Fruit fly (Drosophila melanogaster) whole organism, wandering third instar larva: ENCODE measurements around the gene GIIIspla2.

Experiments
- Abd-B ChIP-seq: fragments of >200 bp; optimal IDR thresholded peaks from 2 replicates; lab custom pipeline; 2017; ENCODE audit warnings: missing biosample characterization, missing genetic modification characterization
- CG32264 ChIP-seq: fragments of 200-800 bp; sonication (Bioruptor generic); optimal IDR thresholded peaks from 2 replicates; lab custom pipeline; 2016; ENCODE audit warnings: missing biosample characterization, missing genetic modification characterization
- CG9705 ChIP-seq: fragments of 200-800 bp; sonication (Bioruptor generic); optimal IDR thresholded peaks from 2 replicates; lab custom pipeline; 2018; ENCODE audit warnings: missing biosample characterization, mild to moderate bottlenecking, missing genetic modification characterization
- CrebA ChIP-seq: fragments of 200-800 bp; sonication (Bioruptor generic); optimal IDR thresholded peaks from 2 replicates; lab custom pipeline; 2016; ENCODE audit warnings: missing biosample characterization, mild to moderate bottlenecking, missing genetic modification characterization, borderline replicate concordance
- Dfd ChIP-seq: fragments of >200 bp; optimal IDR thresholded peaks from 2 replicates; lab custom pipeline; 2017; ENCODE audit warnings: missing biosample characterization, missing genetic modification characterization
- Dif ChIP-seq: fragments of 200-275, 200-300 bp; sonication (Bioruptor generic); optimal IDR thresholded peaks from 2 replicates; lab custom pipeline; 2018; ENCODE audit warnings: missing biosample characterization, missing genetic modification characterization; ENCODE audit not compliant: partially characterized antibody
- GATAd ChIP-seq: sonication (Bioruptor generic); optimal IDR thresholded peaks from 2 replicates; lab custom pipeline; 2016; ENCODE audit warnings: missing biosample characterization, missing genetic modification characterization
- Hnf4 ChIP-seq: fragments of 200-800 bp; sonication (Bioruptor generic); optimal IDR thresholded peaks from 2 replicates; lab custom pipeline; 2016; ENCODE audit warnings: missing biosample characterization, mild to moderate bottlenecking, missing genetic modification characterization
- Hr78 ChIP-seq: fragments of >200 bp; optimal IDR thresholded peaks from 2 replicates; lab custom pipeline; 2017; ENCODE audit warnings: missing biosample characterization, missing genetic modification characterization
- Hr83 ChIP-seq: fragments of 200-300 bp; sonication (Bioruptor generic); optimal IDR thresholded peaks from 2 replicates; lab custom pipeline; 2016; ENCODE audit warnings: missing biosample characterization, mild to moderate bottlenecking, missing genetic modification characterization, moderate library complexity; ENCODE audit not compliant: poor library complexity, severe bottlenecking
- Jra ChIP-seq: sonication (Bioruptor generic); optimal IDR thresholded peaks from 2 replicates; lab custom pipeline; 2016; ENCODE audit warnings: missing biosample characterization, missing genetic modification characterization
- Mio ChIP-seq: sonication (Bioruptor generic); optimal IDR thresholded peaks from 2 replicates; lab custom pipeline; 2016; ENCODE audit warnings: missing biosample characterization, missing genetic modification characterization
- Myc ChIP-seq: fragments of >200 bp; optimal IDR thresholded peaks from 2 replicates; lab custom pipeline; 2017
- N ChIP-seq: fragments of >200 bp; optimal IDR thresholded peaks from 2 replicates; lab custom pipeline; 2018; ENCODE audit warnings: missing biosample characterization, missing external identifiers, missing genetic modification characterization
- OdsH ChIP-seq: fragments of 200-800 bp; sonication (Bioruptor generic); optimal IDR thresholded peaks from 2 replicates; lab custom pipeline; 2016; ENCODE audit warnings: missing biosample characterization, mild to moderate bottlenecking, missing genetic modification characterization
- Rel ChIP-seq, 2 experiments: fragments of 200-800 bp; sonication (Bioruptor generic) in 1 of 2; optimal IDR thresholded peaks; 2 replicates in 1 of 2; 3 replicates in 1 of 2; lab custom pipeline; 2016 to 2019; ENCODE audit warnings: mild to moderate bottlenecking in 2 of 2, missing biosample characterization in 2 of 2, missing genetic modification characterization in 2 of 2, moderate library complexity in 1 of 2
- Sp1 ChIP-seq: fragments of 200-800 bp; sonication (Bioruptor generic); optimal IDR thresholded peaks from 3 replicates; lab custom pipeline; 2019; ENCODE audit warnings: missing biosample characterization, mild to moderate bottlenecking, missing genetic modification characterization, moderate library complexity
- Vsx2 ChIP-seq: fragments of 200-300, 225-300 bp; sonication (Bioruptor generic); optimal IDR thresholded peaks from 2 replicates; lab custom pipeline; 2018; ENCODE audit warnings: missing biosample characterization, missing genetic modification characterization; ENCODE audit not compliant: partially characterized antibody
- br ChIP-seq: fragments of 200-800 bp; sonication (Bioruptor generic); optimal IDR thresholded peaks from 2 replicates; lab custom pipeline; 2016; ENCODE audit warnings: missing biosample characterization, missing genetic modification characterization
- brk ChIP-seq: fragments of 200-800 bp; sonication (Bioruptor generic); optimal IDR thresholded peaks from 2 replicates; lab custom pipeline; 2016; ENCODE audit warnings: missing biosample characterization, mild to moderate bottlenecking, missing genetic modification characterization
- dl ChIP-seq, 2 experiments: fragments of 175-275, 200-275 bp in 1 of 2; fragments of 200-275 bp in 1 of 2; sonication (Bioruptor generic); optimal IDR thresholded peaks; lab custom pipeline; 2018; ENCODE audit warnings: mild to moderate bottlenecking in 2 of 2, missing biosample characterization in 2 of 2, missing genetic modification characterization in 2 of 2, moderate library complexity in 2 of 2; ENCODE audit not compliant: partially characterized antibody in 2 of 2, insufficient read depth in 1 of 2
- dsf ChIP-seq: sonication (Bioruptor generic); optimal IDR thresholded peaks from 2 replicates; lab custom pipeline; 2016; ENCODE audit warnings: missing biosample characterization, missing genetic modification characterization, borderline replicate concordance
- ey ChIP-seq: fragments of 200-800 bp; sonication (Bioruptor generic); optimal IDR thresholded peaks from 2 replicates; lab custom pipeline; 2016; ENCODE audit warnings: missing biosample characterization, missing genetic modification characterization
- foxo ChIP-seq, 2 experiments: fragments of 200-800 bp; sonication (Bioruptor generic); optimal IDR thresholded peaks; 2 replicates in 1 of 2; 3 replicates in 1 of 2; lab custom pipeline; 2016 to 2017; ENCODE audit warnings: missing biosample characterization in 2 of 2, missing genetic modification characterization in 2 of 2
- fru ChIP-seq: fragments of 200-800 bp; sonication (Bioruptor generic); optimal IDR thresholded peaks from 3 replicates; lab custom pipeline; 2016; ENCODE audit warnings: missing biosample characterization, mild to moderate bottlenecking, missing genetic modification characterization
- h ChIP-seq: fragments of 200-800 bp; sonication (Bioruptor generic); optimal IDR thresholded peaks from 3 replicates; lab custom pipeline; 2016; ENCODE audit warnings: missing biosample characterization, mild to moderate bottlenecking, missing genetic modification characterization
- jim ChIP-seq: fragments of 175-275, 200-325 bp; sonication (Bioruptor generic); optimal IDR thresholded peaks from 2 replicates; lab custom pipeline; 2016; ENCODE audit warnings: missing biosample characterization, mild to moderate bottlenecking, missing genetic modification characterization
- lola ChIP-seq: fragments of >200 bp; optimal IDR thresholded peaks from 2 replicates; lab custom pipeline; 2017; ENCODE audit warnings: missing biosample characterization, missing genetic modification characterization
- pan ChIP-seq: fragments of >200 bp; optimal IDR thresholded peaks from 2 replicates; lab custom pipeline; 2017
- psq ChIP-seq: fragments of 200-800 bp; sonication (Bioruptor generic); optimal IDR thresholded peaks from 3 replicates; lab custom pipeline; 2017; ENCODE audit warnings: missing biosample characterization, mild to moderate bottlenecking, missing genetic modification characterization, moderate library complexity
- rgr ChIP-seq: fragments of 200-800 bp; sonication (Bioruptor generic); optimal IDR thresholded peaks from 3 replicates; lab custom pipeline; 2016; ENCODE audit warnings: missing biosample characterization, mild to moderate bottlenecking, missing genetic modification characterization
- sage ChIP-seq: fragments of 200-800 bp; sonication (Bioruptor generic); optimal IDR thresholded peaks from 2 replicates; lab custom pipeline; 2016; ENCODE audit warnings: missing biosample characterization, mild to moderate bottlenecking, missing genetic modification characterization
- sv ChIP-seq: fragments of 200-800 bp; sonication (Bioruptor generic); optimal IDR thresholded peaks from 3 replicates; lab custom pipeline; 2016; ENCODE audit warnings: missing biosample characterization, missing genetic modification characterization
- tai ChIP-seq: sonication (Bioruptor generic); optimal IDR thresholded peaks from 2 replicates; lab custom pipeline; 2016; ENCODE audit warnings: missing biosample characterization, missing genetic modification characterization
- usp ChIP-seq: fragments of >200 bp; optimal IDR thresholded peaks from 2 replicates; lab custom pipeline; 2017; ENCODE audit warnings: missing biosample characterization, missing genetic modification characterization
- woc ChIP-seq: sonication (Bioruptor generic); optimal IDR thresholded peaks from 2 replicates; lab custom pipeline; 2016; ENCODE audit warnings: missing biosample characterization, mild to moderate bottlenecking, missing genetic modification characterization

The GIIIspla2 gene

dm6 chrX:8135420-8135874, 22.0 kb upstream of the GIIIspla2 start, which contains the start of the genes cyr and CG2120:
Gene cyr, minus strand, starts transcription at chrX:8135713.
Gene CG2120, plus strand, starts transcription at chrX:8135824.
- TF ChIP-seq sage (GFP tag; lab: Kevin White, UChicago) (no peak), Rel (GFP tag; optimal IDR thresholded peaks at IDR 0.05; lab: Kevin White, UChicago) (no peak), Rel (tag; optimal IDR thresholded peaks at IDR 0.05; lab: Kevin White, UChicago) (no peak), Abd-B (GFP tag; lab: Kevin White, UChicago) (no peak), usp (GFP tag; lab: Kevin White, UChicago) (no peak), Sp1 (GFP tag; lab: Kevin White, UChicago) (no peak), Dif (GFP tag; lab: Kevin White, UChicago) (no peak)

- TF ChIP-seq lola (no peak), Jra (GFP tag; lab: Kevin White, UChicago) (no peak), fru (no peak), Abd-B (GFP tag; lab: Kevin White, UChicago) (no peak), usp (GFP tag; lab: Kevin White, UChicago) (no peak), Vsx2 (GFP tag; lab: Kevin White, UChicago) (no peak), Dif (GFP tag; lab: Kevin White, UChicago) (no peak), sage (GFP tag; lab: Kevin White, UChicago) (no peak)
These were observed 20.1 kb upstream of the GIIIspla2 start for dm6 chrX:8137285-8137684.

- no peak for TF ChIP-seq OdsH (GFP tag; lab: Kevin White, UChicago)
- TF ChIP-seq sage (GFP tag; lab: Kevin White, UChicago): no peak
- no peak for TF ChIP-seq Dif (GFP tag; lab: Kevin White, UChicago)
- TF ChIP-seq psq (GFP tag; lab: Kevin White, UChicago): no peak
- TF ChIP-seq Rel (GFP tag; optimal IDR thresholded peaks at IDR 0.05; lab: Kevin White, UChicago): no peak
- TF ChIP-seq Rel (tag; optimal IDR thresholded peaks at IDR 0.05; lab: Kevin White, UChicago): no peak
- no peak for TF ChIP-seq brk (GFP tag; lab: Kevin White, UChicago)
- no peak for TF ChIP-seq br (GFP tag; lab: Kevin White, UChicago)
- TF ChIP-seq N (GFP tag; lab: Kevin White, UChicago): no peak
- TF ChIP-seq Hr83 (GFP tag; lab: Kevin White, UChicago): no peak
- no peak for TF ChIP-seq Mio (GFP tag; lab: Kevin White, UChicago)
- no peak for TF ChIP-seq Dfd (GFP tag; lab: Kevin White, UChicago)
- no peak for TF ChIP-seq tai (GFP tag; lab: Kevin White, UChicago)
- TF ChIP-seq woc: no peak
- TF ChIP-seq lola: no peak
- TF ChIP-seq Hr78 (GFP tag; lab: Kevin White, UChicago): no peak
These were observed 16.7 kb upstream of the GIIIspla2 start for dm6 chrX:8140707-8141106.

- TF ChIP-seq jim (GFP tag; lab: Kevin White, UChicago) (no peak), ey (GFP tag; lab: Kevin White, UChicago) (peak; percentile 63), sv (GFP tag; lab: Kevin White, UChicago) (no peak), dl (GFP tag; optimal IDR thresholded peaks at IDR 0.05; lab: Kevin White, UChicago; ENCODE audit: insufficient read depth in 1 of 2, partially characterized antibody in 2 of 2) (no peak), psq (GFP tag; lab: Kevin White, UChicago) (peak; percentile 29), brk (GFP tag; lab: Kevin White, UChicago) (no peak), Hr78 (GFP tag; lab: Kevin White, UChicago) (peak; percentile 49), CrebA (GFP tag; lab: Kevin White, UChicago) (no peak), Dif (GFP tag; lab: Kevin White, UChicago) (peak; percentile 52), sage (GFP tag; lab: Kevin White, UChicago) (peak; percentile 19), Myc (lab: Kevin White, UChicago) (no peak), lola (no peak), N (GFP tag; lab: Kevin White, UChicago) (peak; percentile 95), pan (no peak), fru (peak; percentile 61), dsf (GFP tag; lab: Kevin White, UChicago) (no peak), h (GFP tag; lab: Kevin White, UChicago) (peak; percentile 67), usp (GFP tag; lab: Kevin White, UChicago) (no peak), foxo (GFP tag; optimal IDR thresholded peaks at IDR 0.05; lab: Kevin White, UChicago) (peak in 1 of 2 experiments; percentile 67), Hr83 (GFP tag; lab: Kevin White, UChicago) (peak; percentile 89), rgr (GFP tag; lab: Kevin White, UChicago) (peak; percentile 72), CG32264 (no peak), OdsH (GFP tag; lab: Kevin White, UChicago) (peak; percentile 47), woc (peak; percentile 11), br (GFP tag; lab: Kevin White, UChicago) (no peak), Jra (GFP tag; lab: Kevin White, UChicago) (peak; percentile 25), Rel (GFP tag; optimal IDR thresholded peaks at IDR 0.05; lab: Kevin White, UChicago) (no peak), Rel (tag; optimal IDR thresholded peaks at IDR 0.05; lab: Kevin White, UChicago) (peak; percentile 34), Sp1 (GFP tag; lab: Kevin White, UChicago) (peak; percentile 65), Dfd (GFP tag; lab: Kevin White, UChicago) (no peak), GATAd (GFP tag; lab: Kevin White, UChicago) (no peak), Hnf4 (peak; percentile 40), Vsx2 (GFP tag; lab: Kevin White, UChicago) (no peak), Abd-B (GFP tag; lab: Kevin White, UChicago) (peak; percentile 63), CG9705 (GFP tag; lab: Kevin White, UChicago) (peak; percentile 39), Mio (GFP tag; lab: Kevin White, UChicago) (no peak), tai (GFP tag; lab: Kevin White, UChicago) (no peak)
These were observed 15.9 kb upstream of the GIIIspla2 start for dm6 chrX:8141353-8142066.
